Worm (Caenorhabditis elegans) whole organism, L2 larva: Measurements from ENCODE around the gene acs-5.

ENCODE experiments used
- ama-1 ChIP-seq: fragments of 150-350 bp; optimal IDR thresholded peaks from 2 replicates; lab custom pipeline; 2018; ENCODE audit warnings: inconsistent platforms
- egl-27 ChIP-seq: sonication (generic microtip); optimal IDR thresholded peaks from 3 replicates; lab custom pipeline; 2017; ENCODE audit warnings: missing biosample characterization, missing genetic modification reagents, missing genetic modification characterization
- elt-3 ChIP-seq: sonication (generic microtip); optimal IDR thresholded peaks from 2 replicates; lab custom pipeline; 2017; ENCODE audit warnings: missing biosample characterization, missing genetic modification characterization
- fos-1 ChIP-seq: fragments of 150-350 bp; optimal IDR thresholded peaks from 2 replicates; lab custom pipeline; 2014; ENCODE audit warnings: missing biosample characterization, missing genetic modification characterization
- lin-39 ChIP-seq: fragments of 150-350 bp; optimal IDR thresholded peaks from 2 replicates; lab custom pipeline; 2014; ENCODE audit warnings: missing biosample characterization, missing genetic modification reagents, missing genetic modification characterization
- nhr-23 ChIP-seq: fragments of 150-350 bp; optimal IDR thresholded peaks from 2 replicates; lab custom pipeline; 2014; ENCODE audit warnings: missing biosample characterization, missing genetic modification reagents, missing genetic modification characterization
- nhr-237 ChIP-seq: fragments of 150-350 bp; optimal IDR thresholded peaks from 2 replicates; lab custom pipeline; 2014; ENCODE audit warnings: missing biosample characterization, missing genetic modification characterization
- nhr-77 ChIP-seq: fragments of 150-350 bp; optimal IDR thresholded peaks from 2 replicates; lab custom pipeline; 2014; ENCODE audit warnings: missing biosample characterization, missing genetic modification characterization
- snpc-4 ChIP-seq: fragments of 150-350 bp; optimal IDR thresholded peaks from 2 replicates; lab custom pipeline; 2014; ENCODE audit warnings: missing biosample characterization, missing genetic modification characterization
- unc-55 ChIP-seq: fragments of 150-350 bp; sonication (generic microtip); optimal IDR thresholded peaks from 3 replicates; lab custom pipeline; 2014; ENCODE audit warnings: missing biosample characterization, missing genetic modification reagents, missing genetic modification characterization
- zag-1 ChIP-seq: fragments of 150-350 bp; optimal IDR thresholded peaks from 2 replicates; lab custom pipeline; 2014; ENCODE audit warnings: missing biosample characterization, missing genetic modification characterization
- ztf-11 ChIP-seq: sonication (generic microtip); optimal IDR thresholded peaks from 2 replicates; lab custom pipeline; 2017; ENCODE audit warnings: missing biosample characterization, missing genetic modification characterization
- ztf-4 ChIP-seq: fragments of 150-350 bp; optimal IDR thresholded peaks from 2 replicates; lab custom pipeline; 2014; ENCODE audit warnings: missing biosample characterization, missing genetic modification characterization

DNA sequence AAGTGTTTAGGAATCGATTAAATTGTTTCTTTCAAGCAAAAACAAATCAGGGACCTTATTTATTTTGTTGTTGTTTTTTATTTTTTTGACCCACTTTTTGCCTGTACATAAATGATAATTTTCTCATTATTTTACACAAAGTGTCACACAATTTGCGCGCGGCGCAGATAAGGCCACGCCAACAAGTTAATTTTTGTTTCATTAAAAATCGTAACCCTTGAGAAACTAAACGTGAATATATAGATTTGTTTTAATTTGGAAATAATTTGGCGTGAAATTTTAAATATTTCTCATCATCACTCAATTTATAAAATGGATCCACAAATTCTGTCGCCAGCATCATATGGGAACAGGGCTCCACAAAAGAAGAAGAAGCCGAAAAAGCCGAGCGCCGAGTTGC, 37.2 kb upstream of the acs-5 start, which contains the start of gene T05D4.5:
- TF ChIP-seq fos-1 (no peak), zag-1 (tag; lab: Kevin White, UChicago) (no peak), egl-27 (no peak), ztf-4 (tag; lab: Kevin White, UChicago) (no peak), nhr-23 (tag; lab: Kevin White, UChicago) (no peak), nhr-77 (no peak), nhr-237 (no peak), ama-1 (no peak), elt-3 (tag; lab: Kevin White, UChicago) (no peak), unc-55 (GFP tag; lab: Kevin White, UChicago) (no peak), ztf-11 (tag; lab: Kevin White, UChicago) (no peak), lin-39 (tag; lab: Kevin White, UChicago) (no peak), snpc-4 (no peak)
